Worm (Caenorhabditis elegans): ENCODE data around the gene K08E3.2.

Gene K08E3.2

ce11 chrIII:13709122-13709521 is 39.4 kb downstream of the K08E3.2 start:
- TF ChIP-seq cog-1 (tag; optimal IDR thresholded peaks at IDR 0.05) (no peak), klf-2 (GFP tag; conservative IDR thresholded peaks at IDR 0.05) (no peak)

ce11 chrIII:13708415-13708814 is 40.1 kb downstream of the K08E3.2 start:
- no peak for TF ChIP-seq ztf-29 (GFP tag; IDR thresholded peaks at IDR 0.05)
- no peak for TF ChIP-seq ref-1 (GFP tag; conservative IDR thresholded peaks at IDR 0.05)
- no peak for TF ChIP-seq klf-2 (GFP tag; conservative IDR thresholded peaks at IDR 0.05)
- no peak for TF ChIP-seq flt-1 (GFP tag; IDR thresholded peaks at IDR 0.05)
- no peak for TF ChIP-seq tab-1 (GFP tag; IDR thresholded peaks at IDR 0.05)
- no peak for TF ChIP-seq ztf-23 (GFP tag; IDR thresholded peaks at IDR 0.05)

- TF ChIP-seq ztf-23 (GFP tag; IDR thresholded peaks at IDR 0.05) (no peak), ref-1 (GFP tag; conservative IDR thresholded peaks at IDR 0.05) (no peak), klf-2 (GFP tag; conservative IDR thresholded peaks at IDR 0.05) (no peak), med-1 (GFP tag; optimal IDR thresholded peaks at IDR 0.05; ENCODE audit: insufficient read depth) (no peak), tab-1 (GFP tag; IDR thresholded peaks at IDR 0.05) (no peak), T22C8.4 (GFP tag; IDR thresholded peaks at IDR 0.05) (no peak), ztf-29 (GFP tag; IDR thresholded peaks at IDR 0.05) (no peak), cog-1 (tag; optimal IDR thresholded peaks at IDR 0.05) (no peak), flt-1 (GFP tag; IDR thresholded peaks at IDR 0.05) (no peak)
These were observed 46.8 kb downstream of the K08E3.2 start, which contains the start of gene lit-1 for ce11 chrIII:13701691-13702090. lit-1 (plus strand) TSS chrIII:13701991.

- TF ChIP-seq ztf-29 (GFP tag; IDR thresholded peaks at IDR 0.05) (no peak), T22C8.4 (GFP tag; IDR thresholded peaks at IDR 0.05) (no peak), ref-1 (GFP tag; conservative IDR thresholded peaks at IDR 0.05) (no peak), klf-2 (GFP tag; conservative IDR thresholded peaks at IDR 0.05) (no peak), flt-1 (GFP tag; IDR thresholded peaks at IDR 0.05) (no peak), cog-1 (tag; optimal IDR thresholded peaks at IDR 0.05) (no peak), med-1 (GFP tag; optimal IDR thresholded peaks at IDR 0.05; ENCODE audit: insufficient read depth) (no peak), tab-1 (GFP tag; IDR thresholded peaks at IDR 0.05) (no peak), ztf-23 (GFP tag; IDR thresholded peaks at IDR 0.05) (no peak)
These were observed 50.7 kb downstream of the K08E3.2 start for ce11 chrIII:13697822-13698221.

Measured in whole organism, midembryonic.